Worm (Caenorhabditis elegans): ENCODE results near the gene asna-1.

Gene asna-1

DNA sequence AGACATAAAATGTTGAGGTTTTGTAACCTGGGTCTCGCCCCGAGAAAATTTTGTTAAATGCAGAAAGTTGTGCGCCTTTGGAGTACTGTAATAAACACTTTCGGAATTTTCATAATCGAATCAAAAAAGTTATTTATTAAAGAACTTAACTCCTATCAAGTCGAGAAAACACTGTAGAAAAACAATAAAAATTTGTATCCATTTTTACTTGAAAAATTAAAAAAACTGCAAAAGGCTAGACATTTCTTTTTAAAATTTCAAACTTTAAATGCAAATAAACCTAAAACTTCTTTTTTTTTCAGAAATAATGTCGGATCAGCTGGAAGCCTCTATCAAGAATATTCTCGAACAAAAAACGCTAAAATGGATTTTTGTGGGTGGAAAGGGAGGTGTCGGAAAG is at the start of gene asna-1:
Gene asna-1 (plus strand): TSS at position 301 of the 400 bp plus-strand sequence.
- TF ChIP-seq ztf-29 (GFP tag; IDR thresholded peaks at IDR 0.05) (no peak), ztf-23 (GFP tag; IDR thresholded peaks at IDR 0.05) (no peak), cog-1 (tag; optimal IDR thresholded peaks at IDR 0.05) (no peak), med-1 (GFP tag; optimal IDR thresholded peaks at IDR 0.05; ENCODE audit: insufficient read depth) (no peak), ref-1 (GFP tag; conservative IDR thresholded peaks at IDR 0.05) (no peak), T22C8.4 (GFP tag; IDR thresholded peaks at IDR 0.05) (no peak), flt-1 (GFP tag; IDR thresholded peaks at IDR 0.05) (no peak), tab-1 (GFP tag; IDR thresholded peaks at IDR 0.05) (no peak)

ce11 chrIII:8845114-8845513 is 49.8 kb upstream of the asna-1 start, which contains the start of gene F44E2.6:
Gene F44E2.6 (minus strand): TSS chrIII:8845214.
- TF ChIP-seq cog-1 (tag; optimal IDR thresholded peaks at IDR 0.05) (no peak), ref-1 (GFP tag; conservative IDR thresholded peaks at IDR 0.05) (no peak), med-1 (GFP tag; optimal IDR thresholded peaks at IDR 0.05; ENCODE audit: insufficient read depth) (no peak), flt-1 (GFP tag; IDR thresholded peaks at IDR 0.05) (no peak), T22C8.4 (GFP tag; IDR thresholded peaks at IDR 0.05) (no peak), klf-2 (GFP tag; conservative IDR thresholded peaks at IDR 0.05) (no peak), ztf-29 (GFP tag; IDR thresholded peaks at IDR 0.05) (no peak), ztf-23 (GFP tag; IDR thresholded peaks at IDR 0.05) (no peak), tab-1 (GFP tag; IDR thresholded peaks at IDR 0.05) (no peak)

- no peak for TF ChIP-seq klf-2 (GFP tag; conservative IDR thresholded peaks at IDR 0.05)
- TF ChIP-seq flt-1 (GFP tag; IDR thresholded peaks at IDR 0.05), result no peak
- TF ChIP-seq cog-1 (tag; optimal IDR thresholded peaks at IDR 0.05), result peak; percentile 10
- peak; percentile 46; the same call in 1 of the 2 replicates for TF ChIP-seq ztf-29 (GFP tag; IDR thresholded peaks at IDR 0.05)
- no peak for TF ChIP-seq ztf-23 (GFP tag; IDR thresholded peaks at IDR 0.05)
Measured at ce11 chrIII:8847722-8848121, 47.2 kb upstream of the asna-1 start.

ce11 chrIII:8848372-8848771 is 46.5 kb upstream of the asna-1 start, which contains the start of gene F44E2.7:
Gene F44E2.7 (minus strand): TSS chrIII:8848472.
- TF ChIP-seq ztf-23 (GFP tag; IDR thresholded peaks at IDR 0.05), result no peak
- TF ChIP-seq flt-1 (GFP tag; IDR thresholded peaks at IDR 0.05), result no peak
- TF ChIP-seq klf-2 (GFP tag; conservative IDR thresholded peaks at IDR 0.05), result no peak
- no peak for TF ChIP-seq med-1 (GFP tag; optimal IDR thresholded peaks at IDR 0.05; ENCODE audit: insufficient read depth)
- no peak for TF ChIP-seq cog-1 (tag; optimal IDR thresholded peaks at IDR 0.05)
- no peak for TF ChIP-seq T22C8.4 (GFP tag; IDR thresholded peaks at IDR 0.05)
- no peak for TF ChIP-seq tab-1 (GFP tag; IDR thresholded peaks at IDR 0.05)
- TF ChIP-seq ref-1 (GFP tag; conservative IDR thresholded peaks at IDR 0.05), result no peak
- no peak for TF ChIP-seq ztf-29 (GFP tag; IDR thresholded peaks at IDR 0.05)

DNA sequence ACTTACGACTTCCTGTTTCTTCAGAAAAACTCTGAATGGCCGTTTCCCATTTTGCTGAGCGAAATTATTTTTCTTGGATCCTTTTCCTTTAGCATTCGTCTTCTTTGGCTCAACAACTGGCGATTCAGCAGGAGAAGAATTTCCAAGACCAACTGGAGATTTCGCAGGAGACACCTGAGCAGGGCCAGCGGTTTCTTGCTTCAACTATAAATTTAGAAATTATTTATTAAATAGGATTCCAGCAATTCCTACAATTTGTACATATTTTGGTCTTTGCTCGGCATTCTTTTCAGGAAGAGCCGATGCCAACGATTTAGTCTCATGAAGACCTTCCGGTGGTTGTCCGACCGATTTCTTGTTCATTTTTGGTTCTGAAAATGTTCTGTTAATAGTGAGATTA is 45.4 kb upstream of the asna-1 start, which contains the start of gene F44E2.8:
Gene F44E2.8 (minus strand): TSS at position 371 of the 400 bp plus-strand sequence.
- TF ChIP-seq T22C8.4 (GFP tag; IDR thresholded peaks at IDR 0.05) (no peak), tab-1 (GFP tag; IDR thresholded peaks at IDR 0.05) (no peak), ztf-29 (GFP tag; IDR thresholded peaks at IDR 0.05) (no peak), med-1 (GFP tag; optimal IDR thresholded peaks at IDR 0.05; ENCODE audit: insufficient read depth) (no peak), cog-1 (tag; optimal IDR thresholded peaks at IDR 0.05) (no peak), ztf-23 (GFP tag; IDR thresholded peaks at IDR 0.05) (no peak), klf-2 (GFP tag; conservative IDR thresholded peaks at IDR 0.05) (no peak), flt-1 (GFP tag; IDR thresholded peaks at IDR 0.05) (no peak), ref-1 (GFP tag; conservative IDR thresholded peaks at IDR 0.05) (no peak)

ce11 chrIII:8850482-8851047 is 44.3 kb upstream of the asna-1 start, which contains the start of gene F44E2.9:
Gene F44E2.9 (minus strand): TSS chrIII:8850532.
- no peak for TF ChIP-seq med-1 (GFP tag; optimal IDR thresholded peaks at IDR 0.05; ENCODE audit: insufficient read depth)
- TF ChIP-seq T22C8.4 (GFP tag; IDR thresholded peaks at IDR 0.05), result no peak
- peak; percentile 51 for TF ChIP-seq cog-1 (tag; optimal IDR thresholded peaks at IDR 0.05)
- 0 out of 2 replicates have a peak, but pooled peaks have one; percentile 59 for TF ChIP-seq ztf-23 (GFP tag; IDR thresholded peaks at IDR 0.05)
- TF ChIP-seq flt-1 (GFP tag; IDR thresholded peaks at IDR 0.05), result peak; percentile 27; the same call in 1 of the 2 replicates

ce11 chrIII:8851961-8852360 is 42.9 kb upstream of the asna-1 start, which contains the start of gene plg-1:
Gene plg-1 (plus strand): TSS chrIII:8852261.
- TF ChIP-seq flt-1 (GFP tag; IDR thresholded peaks at IDR 0.05) (no peak), ztf-23 (GFP tag; IDR thresholded peaks at IDR 0.05) (no peak)

ce11 chrIII:8858482-8858881 is 36.4 kb upstream of the asna-1 start:
- TF ChIP-seq ztf-29 (GFP tag; IDR thresholded peaks at IDR 0.05), result no peak
- TF ChIP-seq med-1 (GFP tag; optimal IDR thresholded peaks at IDR 0.05; ENCODE audit: insufficient read depth), result no peak
- TF ChIP-seq flt-1 (GFP tag; IDR thresholded peaks at IDR 0.05), result no peak
- no peak for TF ChIP-seq T22C8.4 (GFP tag; IDR thresholded peaks at IDR 0.05)
- no peak for TF ChIP-seq cog-1 (tag; optimal IDR thresholded peaks at IDR 0.05)

DNA sequence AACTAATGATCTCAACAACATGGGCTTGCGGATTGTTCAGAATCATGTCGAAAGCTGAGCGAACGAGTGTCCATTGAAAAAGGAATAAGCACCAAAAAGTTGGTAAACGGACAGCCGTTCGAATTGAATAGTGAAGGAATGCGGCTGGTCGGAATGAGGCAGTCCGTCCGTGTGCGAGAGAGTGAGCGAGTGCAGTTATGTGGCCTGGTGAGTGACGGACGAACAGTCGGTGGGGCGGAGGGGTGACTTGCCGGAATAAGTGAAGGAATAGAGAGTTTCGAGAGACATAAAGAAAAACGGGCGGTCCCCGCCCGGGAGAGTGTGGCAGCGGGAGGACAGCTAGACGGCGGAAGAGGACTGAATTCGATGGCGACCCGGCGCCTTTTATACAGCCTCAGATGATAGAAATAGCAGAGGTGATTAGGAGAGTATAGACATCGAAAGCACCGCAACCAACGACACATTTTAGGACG is 29.6 kb upstream of the asna-1 start:
- TF ChIP-seq ztf-23 (GFP tag; IDR thresholded peaks at IDR 0.05), result peak; percentile 57; the same call in 1 of the 2 replicates
- no peak for TF ChIP-seq klf-2 (GFP tag; conservative IDR thresholded peaks at IDR 0.05)
- TF ChIP-seq tab-1 (GFP tag; IDR thresholded peaks at IDR 0.05), result peak; percentile 51; the same call in 1 of the 2 replicates
- no peak for TF ChIP-seq ztf-29 (GFP tag; IDR thresholded peaks at IDR 0.05)
- TF ChIP-seq flt-1 (GFP tag; IDR thresholded peaks at IDR 0.05), result 0 out of 2 replicates have a peak, but pooled peaks have one; percentile 54
- TF ChIP-seq ref-1 (GFP tag; conservative IDR thresholded peaks at IDR 0.05), result no peak
- TF ChIP-seq T22C8.4 (GFP tag; IDR thresholded peaks at IDR 0.05), result no peak
- TF ChIP-seq cog-1 (tag; optimal IDR thresholded peaks at IDR 0.05), result peak; percentile 11
- no peak for TF ChIP-seq med-1 (GFP tag; optimal IDR thresholded peaks at IDR 0.05; ENCODE audit: insufficient read depth)

ce11 chrIII:8866038-8866437 is 28.8 kb upstream of the asna-1 start:
- TF ChIP-seq ref-1 (GFP tag; conservative IDR thresholded peaks at IDR 0.05), result no peak
- no peak for TF ChIP-seq T22C8.4 (GFP tag; IDR thresholded peaks at IDR 0.05)
- no peak for TF ChIP-seq klf-2 (GFP tag; conservative IDR thresholded peaks at IDR 0.05)

Data from whole organism, midembryonic.